Worm (Caenorhabditis elegans) whole organism, L1 larva: ENCODE results near the gene str-243.

Experiments
- ama-1 ChIP-seq: fragments of 150-350 bp; optimal IDR thresholded peaks from 2 replicates; lab custom pipeline; 2014
- ceh-63 ChIP-seq: fragments of 200-800 bp; sonication (Bioruptor generic); optimal IDR thresholded peaks from 2 replicates; lab custom pipeline; 2018; ENCODE audit warnings: mild to moderate bottlenecking, missing genetic modification characterization, missing compliant biosample characterization
- fkh-10 ChIP-seq: sonication (generic microtip); optimal IDR thresholded peaks from 2 replicates; lab custom pipeline; 2017; ENCODE audit warnings: missing biosample characterization, missing genetic modification reagents, missing genetic modification characterization
- fos-1 ChIP-seq: fragments of 150-350 bp; optimal IDR thresholded peaks from 2 replicates; lab custom pipeline; 2014; ENCODE audit warnings: missing biosample characterization, missing genetic modification characterization
- lin-13 ChIP-seq: fragments of 150-350 bp; optimal IDR thresholded peaks from 2 replicates; lab custom pipeline; 2014; ENCODE audit warnings: missing biosample characterization, missing genetic modification reagents, missing genetic modification characterization
- lsy-2 ChIP-seq, 2 experiments: fragments of 150-350 bp; optimal IDR thresholded peaks; 2 replicates each; lab custom pipeline; 2014; ENCODE audit warnings: missing biosample characterization in 2 of 2, missing genetic modification characterization in 2 of 2
- mdl-1 ChIP-seq, 2 experiments: fragments of 150-350 bp; optimal IDR thresholded peaks; 2 replicates each; lab custom pipeline; 2014 to 2017; ENCODE audit warnings: missing biosample characterization in 2 of 2, missing genetic modification characterization in 2 of 2, inconsistent platforms in 1 of 2
- nhr-11 ChIP-seq: fragments of 150-350 bp; optimal IDR thresholded peaks from 2 replicates; lab custom pipeline; 2014; ENCODE audit warnings: missing biosample characterization, missing genetic modification characterization
- nhr-90 ChIP-seq: sonication (generic microtip); optimal IDR thresholded peaks from 2 replicates; lab custom pipeline; 2016; ENCODE audit warnings: mild to moderate bottlenecking, missing genetic modification characterization, missing compliant biosample characterization; ENCODE audit not compliant: poor library complexity
- unc-62 ChIP-seq: fragments of 150-350 bp; optimal IDR thresholded peaks from 2 replicates; lab custom pipeline; 2014; ENCODE audit warnings: missing biosample characterization, missing genetic modification reagents, missing genetic modification characterization
- vab-15 ChIP-seq: sonication (generic microtip); optimal IDR thresholded peaks from 2 replicates; lab custom pipeline; 2017; ENCODE audit warnings: missing genotype, mild to moderate bottlenecking, missing genetic modification characterization, missing compliant biosample characterization
- ztf-4 ChIP-seq: fragments of 150-350 bp; optimal IDR thresholded peaks from 2 replicates; lab custom pipeline; 2014; ENCODE audit warnings: missing biosample characterization, missing genetic modification characterization

DNA sequence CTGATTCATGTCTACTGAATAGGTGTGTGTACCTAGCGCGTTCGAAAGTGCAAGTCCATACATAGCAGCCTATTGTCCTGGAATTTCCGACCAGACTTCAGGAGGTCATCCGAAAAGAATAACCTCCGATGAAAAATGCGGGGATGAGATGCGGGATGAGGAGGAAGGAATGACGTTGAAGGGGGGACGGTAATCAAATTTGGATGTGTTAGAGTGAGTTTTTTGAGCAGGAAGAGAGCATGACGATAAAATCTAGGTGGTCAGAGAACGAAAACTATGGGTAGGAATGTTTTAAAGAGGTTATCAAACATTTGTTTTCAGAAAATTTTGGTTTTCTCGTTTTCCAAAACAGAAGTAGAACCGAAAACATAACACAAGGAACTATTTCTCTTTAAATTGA lies 36.6 kb upstream of the str-243 start:
- TF ChIP-seq lsy-2 (tag; optimal IDR thresholded peaks at IDR 0.05; lab: Kevin White, UChicago) (no peak), vab-15 (tag; lab: Kevin White, UChicago) (no peak), fkh-10 (GFP tag; lab: Kevin White, UChicago) (peak; percentile 94), unc-62 (GFP tag; lab: Kevin White, UChicago) (no peak), nhr-90 (tag; lab: Kevin White, UChicago) (no peak), nhr-11 (tag; lab: Kevin White, UChicago) (no peak), ama-1 (lab: Kevin White, UChicago) (no peak), lin-13 (no peak), ztf-4 (no peak), mdl-1 (tag; optimal IDR thresholded peaks at IDR 0.05; lab: Kevin White, UChicago) (no peak), ceh-63 (GFP tag; lab: Kevin White, UChicago) (no peak), fos-1 (no peak)
